Fruit fly (Drosophila melanogaster): Measurements from ENCODE around the gene Serinc.

dm6 chr3L:16394506-16394905, 18.0 kb upstream of the Serinc start, which contains the start of gene Gagr:
- TF ChIP-seq MBD-R2 (GFP tag; IDR thresholded peaks at IDR 0.05) = no peak
- TF ChIP-seq CG7963 (GFP tag; IDR thresholded peaks at IDR 0.05; ENCODE audit: partially characterized antibody) = no peak
- no peak for TF ChIP-seq Meics (GFP tag; optimal IDR thresholded peaks at IDR 0.05)
- TF ChIP-seq CG1792 (GFP tag; optimal IDR thresholded peaks at IDR 0.05) = no peak
- TF ChIP-seq NK7.1 (GFP tag; optimal IDR thresholded peaks at IDR 0.05) = no peak
- TF ChIP-seq D (optimal IDR thresholded peaks at IDR 0.05) = no peak
- TF ChIP-seq D (GFP tag; optimal IDR thresholded peaks at IDR 0.05) = no peak
- no peak for TF ChIP-seq Antp (GFP tag; optimal IDR thresholded peaks at IDR 0.05)
- TF ChIP-seq CG2202 (tag; optimal IDR thresholded peaks at IDR 0.05) = no peak
- no peak for TF ChIP-seq h (optimal IDR thresholded peaks at IDR 0.05)
- TF ChIP-seq HLH3B (GFP tag; IDR thresholded peaks at IDR 0.05) = no peak
- TF ChIP-seq Dad (GFP tag; optimal IDR thresholded peaks at IDR 0.05) = no peak

All from whole organism, embryonic.